Worm (Caenorhabditis elegans): Measurements from ENCODE around the gene C24H10.4.

The C24H10.4 gene

DNA sequence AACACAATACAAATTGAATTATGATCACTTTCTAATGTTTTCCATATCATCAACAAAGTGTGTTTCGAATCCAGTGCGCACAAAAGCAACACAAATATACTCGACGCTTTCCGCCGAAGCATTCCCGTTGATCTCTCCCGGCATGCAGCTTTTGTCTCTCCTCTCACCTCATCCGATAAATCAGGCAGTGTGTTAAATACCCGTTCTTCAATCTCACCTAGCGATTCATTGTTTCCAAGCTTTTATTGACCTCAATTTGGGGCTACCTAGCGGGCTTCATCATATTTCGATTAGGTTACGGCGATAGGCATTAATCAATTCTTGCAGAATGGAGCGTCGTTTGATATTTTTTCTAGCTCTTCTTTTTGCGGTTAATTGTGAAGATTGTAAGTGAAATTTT, 34.8 kb downstream of the C24H10.4 start, which contains the start of gene ZC449.1:
Gene ZC449.1, plus strand, starts transcription at position 121 of the 400 bp plus-strand sequence.
- no peak for TF ChIP-seq unc-62 (GFP tag; optimal IDR thresholded peaks at IDR 0.05)

- TF ChIP-seq unc-62 (GFP tag; optimal IDR thresholded peaks at IDR 0.05) = no peak
Measured at ce11 chrX:5022682-5023081, 36.4 kb downstream of the C24H10.4 start.

DNA sequence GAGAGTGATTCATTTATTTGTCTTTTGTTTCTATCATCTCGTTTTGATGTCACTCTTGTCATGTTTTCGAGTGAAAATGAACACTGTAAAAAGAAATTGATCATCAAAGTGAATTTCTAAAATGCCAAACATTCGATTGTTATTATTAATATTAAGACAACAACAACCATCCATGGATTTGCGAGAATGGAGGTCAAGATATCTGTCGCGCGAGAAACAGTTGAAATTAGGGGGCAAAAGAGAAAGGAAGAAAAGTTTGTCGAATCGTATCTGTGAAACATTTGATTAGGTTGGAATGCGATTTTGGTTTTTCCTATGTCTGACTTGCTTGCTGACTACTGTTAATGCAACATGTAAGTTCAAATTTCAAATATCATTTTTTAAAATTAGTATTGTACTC, 38.1 kb downstream of the C24H10.4 start, which contains the start of gene ZC449.2:
Gene ZC449.2, plus strand, starts transcription at position 290 of the 400 bp plus-strand sequence.
- TF ChIP-seq unc-62 (GFP tag; optimal IDR thresholded peaks at IDR 0.05) = no peak

DNA sequence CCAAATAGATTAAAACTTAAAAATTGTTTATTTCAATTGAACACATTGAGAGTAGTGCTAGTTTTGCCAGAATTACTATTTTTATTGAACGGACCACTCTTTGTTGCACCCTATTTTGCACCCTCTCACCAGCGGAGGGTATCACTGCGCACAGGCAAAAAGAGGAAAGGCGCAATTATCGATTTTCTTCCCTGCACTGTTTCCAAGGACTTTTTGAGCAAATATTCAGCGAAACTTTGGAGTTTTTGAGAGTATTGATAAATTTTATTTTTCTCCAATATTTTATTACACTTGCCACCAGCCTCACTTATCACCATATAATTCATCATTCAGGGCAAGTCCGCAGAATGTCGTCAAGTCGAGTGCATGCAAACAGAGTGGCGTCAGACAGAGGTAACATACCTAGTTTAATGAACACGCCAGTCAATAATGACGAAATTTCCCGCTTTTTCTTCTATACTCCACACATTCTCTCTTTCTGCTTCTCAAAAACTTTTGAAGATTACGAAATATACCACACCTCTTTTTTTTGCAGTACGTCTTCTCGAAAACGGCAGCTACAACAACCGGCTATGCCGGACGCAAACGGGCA, 40.9 kb downstream of the C24H10.4 start:
- TF ChIP-seq unc-62 (GFP tag; optimal IDR thresholded peaks at IDR 0.05) = no peak

- TF ChIP-seq unc-62 (GFP tag; optimal IDR thresholded peaks at IDR 0.05) = no peak
Measured at ce11 chrX:5017591-5017990, 41.5 kb downstream of the C24H10.4 start, which contains the start of gene sek-3. Gene sek-3 (plus strand): TSS chrX:5017891.

ce11 chrX:5015775-5016174, 43.3 kb downstream of the C24H10.4 start, which contains the start of gene ZC449.8:
Gene ZC449.8 (plus strand): TSS chrX:5016075.
- TF ChIP-seq unc-62 (GFP tag; optimal IDR thresholded peaks at IDR 0.05) = no peak

DNA sequence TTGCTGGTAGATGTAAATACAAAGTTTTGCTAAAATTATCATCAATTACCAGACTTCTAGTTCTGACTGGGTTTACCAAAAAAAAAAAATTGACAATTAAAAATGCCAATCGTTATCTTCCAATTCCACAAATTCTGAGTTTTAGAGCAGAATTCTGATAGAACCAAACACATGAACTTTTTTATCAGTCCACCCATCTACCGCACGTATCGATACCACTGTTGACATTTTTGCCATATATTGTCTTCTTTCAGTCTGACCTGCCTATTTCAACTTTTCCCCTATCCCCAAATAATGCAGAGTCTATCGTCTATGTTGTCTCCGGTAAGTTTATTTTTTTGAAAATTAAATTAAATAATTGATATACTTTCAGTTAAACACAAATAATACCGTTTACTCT, 45.2 kb downstream of the C24H10.4 start, which contains the start of gene ZC449.7:
Gene ZC449.7, plus strand, starts transcription at position 249 of the 400 bp plus-strand sequence.
- TF ChIP-seq unc-62 (GFP tag; optimal IDR thresholded peaks at IDR 0.05) = no peak

- no peak for TF ChIP-seq unc-62 (GFP tag; optimal IDR thresholded peaks at IDR 0.05)
Measured at ce11 chrX:5009000-5009399, 50.1 kb downstream of the C24H10.4 start, which contains the start of gene hsd-3. Gene hsd-3 (plus strand): TSS chrX:5009300.
